Fruit fly (Drosophila melanogaster) whole organism, embryonic: ENCODE measurements around the gene CG7896.
A peak's percentile ranks its signal among the peaks of the same experiment; 100 is the strongest.

Source experiments
- Atf3 ChIP-seq: fragments of 200-800 bp; sonication (Bioruptor generic); optimal IDR thresholded peaks from 3 replicates; lab custom pipeline; 2016; ENCODE audit warnings: missing biosample characterization, missing genetic modification characterization
- CG10321 ChIP-seq: fragments of 200-800 bp; sonication (Bioruptor generic); IDR thresholded peaks from 2 replicates; pipeline ENCODE4 v1.3.6; 2022; ENCODE audit warnings: missing biosample characterization, missing genetic modification characterization
- CG11085 ChIP-seq: fragments of 200-800 bp; sonication (Bioruptor generic); IDR thresholded peaks from 2 replicates; pipeline ENCODE4 v1.3.6; 2022; ENCODE audit warnings: missing biosample characterization, missing genetic modification characterization
- CG11456 ChIP-seq: fragments of 200-800 bp; sonication (Bioruptor generic); IDR thresholded peaks from 3 replicates; pipeline ENCODE4 v1.3.6; 2022; ENCODE audit warnings: missing biosample characterization, missing genetic modification characterization
- CG11504 ChIP-seq: fragments of 200-800 bp; sonication (Bioruptor generic); optimal IDR thresholded peaks from 3 replicates; lab custom pipeline; 2019; ENCODE audit warnings: missing biosample characterization, mild to moderate bottlenecking, missing genetic modification characterization, moderate library complexity
- CG12104 ChIP-seq: fragments of 200-800 bp; sonication (Bioruptor generic); optimal IDR thresholded peaks from 3 replicates; lab custom pipeline; 2016; ENCODE audit warnings: missing biosample characterization, missing genetic modification characterization
- CG14860 ChIP-seq: fragments of 200-800 bp; sonication (Bioruptor generic); IDR thresholded peaks from 3 replicates; pipeline ENCODE4 v1.3.6; 2022; ENCODE audit warnings: missing biosample characterization, missing genetic modification characterization; ENCODE audit not compliant: partially characterized antibody
- CG14965 ChIP-seq: fragments of 200-800 bp; sonication (Bioruptor generic); optimal IDR thresholded peaks from 2 replicates; lab custom pipeline; 2016; ENCODE audit warnings: missing biosample characterization, missing genetic modification characterization, borderline replicate concordance
- CG15073 ChIP-seq: fragments of 200-800 bp; sonication (Bioruptor generic); optimal IDR thresholded peaks from 2 replicates; lab custom pipeline; 2016; ENCODE audit warnings: missing biosample characterization, missing genetic modification characterization
- CG16779 ChIP-seq: fragments of 200-800 bp; sonication (Bioruptor generic); IDR thresholded peaks from 2 replicates; pipeline ENCODE4 v1.3.6; 2022; ENCODE audit warnings: missing biosample characterization, missing genetic modification characterization
- CG16813 ChIP-seq: fragments of 200-800 bp; sonication (Bioruptor generic); IDR thresholded peaks from 3 replicates; pipeline ENCODE4 v1.3.6; 2022; ENCODE audit warnings: missing biosample characterization, missing genetic modification characterization; ENCODE audit not compliant: partially characterized antibody
- CG16863 ChIP-seq: fragments of 200-800 bp; sonication (Bioruptor generic); optimal IDR thresholded peaks from 3 replicates; lab custom pipeline; 2016; ENCODE audit warnings: missing biosample characterization, missing genetic modification characterization
- CG17802 ChIP-seq: fragments of 200-800 bp; sonication (Bioruptor generic); optimal IDR thresholded peaks from 2 replicates; lab custom pipeline; 2018; ENCODE audit warnings: missing biosample characterization, mild to moderate bottlenecking, missing genetic modification characterization, moderate library complexity
- CG31224 ChIP-seq: fragments of 200-800 bp; sonication (Bioruptor generic); IDR thresholded peaks from 2 replicates; pipeline ENCODE4 v1.3.6; 2022; ENCODE audit warnings: missing biosample characterization, missing genetic modification characterization
- CG3847 ChIP-seq: fragments of 200-800 bp; sonication (Bioruptor generic); IDR thresholded peaks from 2 replicates; pipeline ENCODE4 v1.3.6; 2022; ENCODE audit warnings: missing biosample characterization, missing genetic modification characterization
- CG7357 ChIP-seq: fragments of 200-800 bp; sonication (Bioruptor generic); IDR thresholded peaks from 3 replicates; pipeline ENCODE4 v1.3.6; 2022; ENCODE audit warnings: missing biosample characterization, missing genetic modification characterization
- CG7786 ChIP-seq: fragments of 200-800 bp; sonication (Bioruptor generic); optimal IDR thresholded peaks from 2 replicates; lab custom pipeline; 2016; ENCODE audit warnings: missing biosample characterization, missing genetic modification characterization
- CG8089 ChIP-seq: fragments of 200-800 bp; sonication (Bioruptor generic); optimal IDR thresholded peaks from 3 replicates; lab custom pipeline; 2016; ENCODE audit warnings: missing biosample characterization, missing genetic modification characterization
- Camta ChIP-seq: fragments of 200-800 bp; sonication (Bioruptor generic); optimal IDR thresholded peaks from 2 replicates; lab custom pipeline; 2016; ENCODE audit warnings: missing biosample characterization, missing genetic modification characterization
- D19A ChIP-seq: fragments of 200-800 bp; optimal IDR thresholded peaks from 3 replicates; lab custom pipeline; 2019; ENCODE audit warnings: missing biosample characterization, mild to moderate bottlenecking, missing genetic modification characterization, moderate library complexity
- ERR ChIP-seq: fragments of 200-800 bp; sonication (Bioruptor generic); optimal IDR thresholded peaks from 2 replicates; lab custom pipeline; 2016; ENCODE audit warnings: missing biosample characterization, missing genetic modification characterization
- Eip74EF ChIP-seq, 2 experiments: fragments of 200-800 bp in 1 of 2; fragments of >200 bp in 1 of 2; sonication (Bioruptor generic) in 1 of 2; optimal IDR thresholded peaks; 2 replicates each; lab custom pipeline; 2017 to 2019; ENCODE audit warnings: missing biosample characterization in 2 of 2, missing genetic modification characterization in 2 of 2, mild to moderate bottlenecking in 1 of 2, moderate library complexity in 1 of 2
- HmgZ ChIP-seq: fragments of 200-800 bp; sonication (Bioruptor generic); optimal IDR thresholded peaks from 2 replicates; lab custom pipeline; 2018; ENCODE audit warnings: missing biosample characterization, mild to moderate bottlenecking, missing genetic modification characterization
- Max ChIP-seq: fragments of 200-800 bp; sonication (Bioruptor generic); optimal IDR thresholded peaks from 2 replicates; lab custom pipeline; 2016; ENCODE audit warnings: missing biosample characterization, mild to moderate bottlenecking, missing genetic modification characterization
- Mes4 ChIP-seq: fragments of 200-800 bp; sonication (Bioruptor generic); optimal IDR thresholded peaks from 2 replicates; lab custom pipeline; 2016; ENCODE audit warnings: missing biosample characterization, missing genetic modification characterization
- PHDP ChIP-seq: fragments of 200-800 bp; sonication (Bioruptor generic); optimal IDR thresholded peaks from 3 replicates; lab custom pipeline; 2018; ENCODE audit warnings: missing biosample characterization, mild to moderate bottlenecking, missing genetic modification characterization, moderate library complexity
- Taf1 ChIP-seq: fragments of 200-800 bp; sonication (Bioruptor generic); IDR thresholded peaks from 2 replicates; pipeline ENCODE4 v1.3.6; 2022; ENCODE audit warnings: missing biosample characterization, missing genetic modification characterization
- aop ChIP-seq: fragments of 200-800 bp; sonication (Bioruptor generic); IDR thresholded peaks from 2 replicates; pipeline ENCODE4 v1.3.6; 2022; ENCODE audit warnings: missing biosample characterization, missing genetic modification characterization
- bcd ChIP-seq: fragments of 200-800 bp; sonication (Bioruptor generic); optimal IDR thresholded peaks from 2 replicates; lab custom pipeline; 2017; ENCODE audit warnings: missing biosample characterization, mild to moderate bottlenecking, missing genetic modification characterization
- croc ChIP-seq: fragments of 200-800 bp; sonication (Bioruptor generic); conservative IDR thresholded peaks from 3 replicates; pipeline ENCODE4 v1.3.6; 2022; ENCODE audit warnings: missing biosample characterization, missing genetic modification characterization
- dmrt99B ChIP-seq: fragments of 200-800 bp; sonication (Bioruptor generic); optimal IDR thresholded peaks from 2 replicates; lab custom pipeline; 2018; ENCODE audit warnings: missing biosample characterization, mild to moderate bottlenecking, missing genetic modification characterization, moderate library complexity
- fd102C ChIP-seq: fragments of 200-800 bp; sonication (Bioruptor generic); optimal IDR thresholded peaks from 2 replicates; lab custom pipeline; 2018; ENCODE audit warnings: missing biosample characterization, mild to moderate bottlenecking, missing genetic modification characterization, moderate library complexity
- fd3F ChIP-seq: fragments of 200-800 bp; sonication (Bioruptor generic); optimal IDR thresholded peaks from 2 replicates; lab custom pipeline; 2018; ENCODE audit warnings: missing biosample characterization, mild to moderate bottlenecking, missing genetic modification characterization, moderate library complexity
- gcm ChIP-seq: fragments of 200-800 bp; sonication (Bioruptor generic); optimal IDR thresholded peaks from 2 replicates; lab custom pipeline; 2019; ENCODE audit warnings: missing biosample characterization, mild to moderate bottlenecking, missing genetic modification characterization, moderate library complexity
- gem ChIP-seq: fragments of 200-800 bp; sonication (Bioruptor generic); optimal IDR thresholded peaks from 2 replicates; lab custom pipeline; 2019; ENCODE audit warnings: missing biosample characterization, mild to moderate bottlenecking, missing genetic modification characterization, moderate library complexity
- grau ChIP-seq: fragments of 200-800 bp; optimal IDR thresholded peaks from 3 replicates; lab custom pipeline; 2019; ENCODE audit warnings: missing biosample characterization, mild to moderate bottlenecking, missing genetic modification characterization, moderate library complexity
- grn ChIP-seq: fragments of 200-800 bp; sonication (Bioruptor generic); optimal IDR thresholded peaks from 3 replicates; lab custom pipeline; 2017; ENCODE audit warnings: missing biosample characterization, missing genetic modification characterization
- hbn ChIP-seq: fragments of 200-800 bp; sonication (Bioruptor generic); IDR thresholded peaks from 2 replicates; pipeline ENCODE4 v1.3.6; 2022; ENCODE audit warnings: missing biosample characterization, missing genetic modification characterization; ENCODE audit not compliant: partially characterized antibody
- lola ChIP-seq, 3 experiments: fragments of >200 bp in 2 of 3; fragments of 200-800 bp in 1 of 3; sonication (Bioruptor generic) in 1 of 3; optimal IDR thresholded peaks; 2 replicates each; lab custom pipeline; 2017 to 2019; ENCODE audit warnings: missing biosample characterization in 3 of 3, missing genetic modification characterization in 3 of 3, mild to moderate bottlenecking in 1 of 3, moderate library complexity in 1 of 3
- p53 ChIP-seq: fragments of 200-800 bp; sonication (Bioruptor generic); optimal IDR thresholded peaks from 2 replicates; lab custom pipeline; 2016; ENCODE audit warnings: missing biosample characterization, missing genetic modification characterization
- phol ChIP-seq: fragments of 200-800 bp; sonication (Bioruptor generic); optimal IDR thresholded peaks from 3 replicates; lab custom pipeline; 2018; ENCODE audit warnings: missing biosample characterization, mild to moderate bottlenecking, missing genetic modification characterization, moderate library complexity
- pita ChIP-seq: fragments of 200-800 bp; sonication (Bioruptor generic); optimal IDR thresholded peaks from 2 replicates; lab custom pipeline; 2017; ENCODE audit warnings: missing biosample characterization, mild to moderate bottlenecking, missing genetic modification characterization
- sens ChIP-seq: fragments of 200-800 bp; sonication (Bioruptor generic); peaks from one replicate; lab custom pipeline; 2016; ENCODE audit warnings: missing biosample characterization, missing genetic modification characterization
- seq ChIP-seq: fragments of 200-800 bp; sonication (Bioruptor generic); IDR thresholded peaks from 2 replicates; pipeline ENCODE4 v1.3.6; 2022; ENCODE audit warnings: missing biosample characterization, missing genetic modification characterization
- sima ChIP-seq: fragments of 200-800 bp; sonication (Bioruptor generic); optimal IDR thresholded peaks from 2 replicates; lab custom pipeline; 2016; ENCODE audit warnings: missing biosample characterization, missing genetic modification characterization
- trh ChIP-seq: fragments of 200-800 bp; sonication (Bioruptor generic); optimal IDR thresholded peaks from 2 replicates; lab custom pipeline; 2016; ENCODE audit warnings: missing biosample characterization, missing genetic modification characterization
- ttk ChIP-seq: fragments of 200-800 bp; sonication (Bioruptor generic); IDR thresholded peaks from 2 replicates; pipeline ENCODE4 v2.1.2; 2022; ENCODE audit warnings: missing biosample characterization, missing genetic modification characterization
- unpg ChIP-seq: fragments of 200-800 bp; sonication (Bioruptor generic); optimal IDR thresholded peaks from 3 replicates; lab custom pipeline; 2018; ENCODE audit warnings: missing biosample characterization, mild to moderate bottlenecking, missing genetic modification characterization, moderate library complexity
- wek ChIP-seq: fragments of 200-800 bp; sonication (Bioruptor generic); optimal IDR thresholded peaks from 3 replicates; lab custom pipeline; 2018; ENCODE audit warnings: missing biosample characterization, mild to moderate bottlenecking, missing genetic modification characterization, moderate library complexity
- zf30C ChIP-seq: fragments of 200-800 bp; sonication (Bioruptor generic); optimal IDR thresholded peaks from 3 replicates; lab custom pipeline; 2018; ENCODE audit warnings: missing biosample characterization, mild to moderate bottlenecking, missing genetic modification characterization
- zfh1 ChIP-seq: fragments of 200-800 bp; sonication (Bioruptor generic); IDR thresholded peaks from 3 replicates; pipeline ENCODE4 v1.3.6; 2022; ENCODE audit warnings: missing biosample characterization, missing genetic modification characterization

CG7896 gene

dm6 chr3R:30004648-30005047 is 21.4 kb downstream of the CG7896 start, which contains the start of the genes Nlp and Nph (continued):
- no peak for TF ChIP-seq CG14965
- 0 out of 2 replicates have a peak, but pooled peaks have one; percentile 53 for TF ChIP-seq CG3847
- TF ChIP-seq zf30C (GFP tag; lab: Kevin White, UChicago): no peak
- TF ChIP-seq bcd (GFP tag; lab: Kevin White, UChicago): no peak
- no peak for TF ChIP-seq Eip74EF (GFP tag; optimal IDR thresholded peaks at IDR 0.05; lab: Kevin White, UChicago)
- TF ChIP-seq CG16863: no peak
- peak; percentile 80 for TF ChIP-seq sens
- TF ChIP-seq sima (GFP tag; lab: Kevin White, UChicago): no peak
- no peak for TF ChIP-seq trh (GFP tag; lab: Kevin White, UChicago)
- TF ChIP-seq CG8089: no peak
- TF ChIP-seq PHDP (tag; lab: Kevin White, UChicago): no peak
- no peak for TF ChIP-seq D19A (tag; lab: Kevin White, UChicago)
- no peak for TF ChIP-seq CG15073 (GFP tag; lab: Kevin White, UChicago)
- TF ChIP-seq CG11085 (GFP tag; lab: Robert Waterston, UW): no peak
- peak; percentile 86 for TF ChIP-seq CG16813 (GFP tag; lab: Robert Waterston, UW)
- TF ChIP-seq dmrt99B (tag; lab: Kevin White, UChicago): no peak
- TF ChIP-seq Atf3 (GFP tag; lab: Kevin White, UChicago): no peak
- TF ChIP-seq gcm (GFP tag; lab: Kevin White, UChicago): no peak
- TF ChIP-seq fd3F (GFP tag; lab: Kevin White, UChicago): no peak
- peak; percentile 92 for TF ChIP-seq phol (tag; lab: Kevin White, UChicago)
- peak; percentile 16 for TF ChIP-seq unpg (GFP tag; lab: Kevin White, UChicago)
- no peak for TF ChIP-seq p53 (GFP tag; lab: Kevin White, UChicago)
- no peak for TF ChIP-seq grn
- peak; percentile 35 for TF ChIP-seq grau (tag; lab: Kevin White, UChicago)
- no peak for TF ChIP-seq CG11456 (GFP tag; lab: Robert Waterston, UW)
- TF ChIP-seq CG10321 (GFP tag; lab: Robert Waterston, UW): no peak
- no peak for TF ChIP-seq pita (GFP tag; lab: Kevin White, UChicago)
- TF ChIP-seq Max (GFP tag; lab: Kevin White, UChicago): peak; percentile 87
- TF ChIP-seq hbn (GFP tag; lab: Robert Waterston, UW): peak; percentile 88
- no peak for TF ChIP-seq Mes4
- no peak for TF ChIP-seq ttk (GFP tag; lab: Robert Waterston, UW)
- no peak for TF ChIP-seq Taf1 (GFP tag; lab: Robert Waterston, UW)
- TF ChIP-seq croc (GFP tag; lab: Robert Waterston, UW): no peak
- no peak for TF ChIP-seq seq (GFP tag; lab: Robert Waterston, UW)
- TF ChIP-seq CG12104: no peak
- TF ChIP-seq CG7786 (GFP tag; lab: Kevin White, UChicago): peak; percentile 7
- TF ChIP-seq CG7357: no peak
- TF ChIP-seq ERR: no peak
- no peak for TF ChIP-seq CG11504 (tag; lab: Kevin White, UChicago)
- peak; percentile 69 for TF ChIP-seq HmgZ (tag; lab: Kevin White, UChicago)
- TF ChIP-seq CG14860 (GFP tag; lab: Robert Waterston, UW): peak; percentile 81
- no peak for TF ChIP-seq Camta (GFP tag; lab: Kevin White, UChicago)
- no peak for TF ChIP-seq aop
- TF ChIP-seq zfh1 (GFP tag; lab: Robert Waterston, UW): 0 out of 3 replicates have a peak, but pooled peaks have one; percentile 3
- no peak for TF ChIP-seq fd102C (GFP tag; lab: Kevin White, UChicago)
- TF ChIP-seq CG31224 (GFP tag; lab: Robert Waterston, UW): no peak
- no peak for TF ChIP-seq lola (GFP tag; optimal IDR thresholded peaks at IDR 0.05; lab: Kevin White, UChicago)
- no peak for TF ChIP-seq gem
- no peak for TF ChIP-seq wek (GFP tag; lab: Kevin White, UChicago)
- no peak for TF ChIP-seq CG16779 (GFP tag; lab: Robert Waterston, UW)
- no peak for TF ChIP-seq CG17802 (tag; lab: Kevin White, UChicago)
